Fruit fly (Drosophila melanogaster) whole organism, adult: ENCODE data around the gene CheA75a.

Experiments used
- CG11617 ChIP-seq: fragments of 200-800 bp; sonication (Bioruptor generic); optimal IDR thresholded peaks from 2 replicates; lab custom pipeline; 2017; ENCODE audit warnings: mild to moderate bottlenecking, missing biosample characterization, missing genetic modification reagents, missing genetic modification characterization
- CG12768 ChIP-seq: fragments of 200-800 bp; sonication (Bioruptor generic); optimal IDR thresholded peaks from 2 replicates; lab custom pipeline; 2017; ENCODE audit warnings: missing biosample characterization, missing genetic modification characterization, mild to moderate bottlenecking, moderate library complexity, missing genetic modification reagents
- CG14711 ChIP-seq: fragments of 200-800 bp; sonication (Bioruptor generic); optimal IDR thresholded peaks from 2 replicates; lab custom pipeline; 2018; ENCODE audit warnings: missing biosample characterization, mild to moderate bottlenecking, missing genetic modification characterization, moderate library complexity
- CG1620 ChIP-seq: fragments of 200-800 bp; sonication (Bioruptor generic); optimal IDR thresholded peaks from 2 replicates; lab custom pipeline; 2016; ENCODE audit warnings: missing biosample characterization, missing genetic modification characterization
- CG33017 ChIP-seq: fragments of 200-800 bp; sonication (Bioruptor generic); optimal IDR thresholded peaks from 2 replicates; lab custom pipeline; 2018; ENCODE audit warnings: missing biosample characterization, mild to moderate bottlenecking, missing genetic modification characterization, moderate library complexity
- CG5204 ChIP-seq: fragments of 200-800 bp; sonication (Bioruptor generic); optimal IDR thresholded peaks from 2 replicates; lab custom pipeline; 2016; ENCODE audit warnings: missing biosample characterization, missing genetic modification characterization
- CG7045 ChIP-seq: fragments of 200-800 bp; sonication (Bioruptor generic); optimal IDR thresholded peaks from 2 replicates; lab custom pipeline; 2017; ENCODE audit warnings: missing biosample characterization, mild to moderate bottlenecking, missing genetic modification characterization
- CG7101 ChIP-seq: fragments of 200-800 bp; sonication (Bioruptor generic); optimal IDR thresholded peaks from 2 replicates; lab custom pipeline; 2018; ENCODE audit warnings: missing biosample characterization, mild to moderate bottlenecking, missing genetic modification characterization, moderate library complexity
- Clk ChIP-seq: fragments of 200-800 bp; sonication (Bioruptor generic); optimal IDR thresholded peaks from 2 replicates; lab custom pipeline; 2017; ENCODE audit warnings: missing biosample characterization, missing genetic modification characterization
- Crg-1 ChIP-seq: fragments of 200-800 bp; sonication (Bioruptor generic); optimal IDR thresholded peaks from 2 replicates; lab custom pipeline; 2016; ENCODE audit warnings: missing biosample characterization, missing genetic modification characterization
- Hr96 ChIP-seq: fragments of 200-800 bp; sonication (Bioruptor generic); optimal IDR thresholded peaks from 2 replicates; lab custom pipeline; 2016; ENCODE audit warnings: missing biosample characterization, missing genetic modification characterization
- Mnt ChIP-seq: fragments of 200-800 bp; sonication (Bioruptor generic); optimal IDR thresholded peaks from 2 replicates; lab custom pipeline; 2016; ENCODE audit warnings: missing biosample characterization, mild to moderate bottlenecking, missing genetic modification characterization
- bab1 ChIP-seq: fragments of 200-800 bp; sonication (Bioruptor generic); optimal IDR thresholded peaks from 3 replicates; lab custom pipeline; 2019; ENCODE audit warnings: missing biosample characterization, mild to moderate bottlenecking, missing genetic modification characterization, moderate library complexity
- cic ChIP-seq: fragments of 200-800 bp; sonication (Bioruptor generic); optimal IDR thresholded peaks from 2 replicates; lab custom pipeline; 2017; ENCODE audit warnings: missing biosample characterization, mild to moderate bottlenecking, missing genetic modification characterization, moderate library complexity
- cnc ChIP-seq, 2 experiments: fragments of >200 bp; optimal IDR thresholded peaks; 2 replicates each; lab custom pipeline; 2017
- kay ChIP-seq: fragments of 200-800 bp; sonication (Bioruptor generic); peaks from one replicate; lab custom pipeline; 2016; ENCODE audit warnings: missing biosample characterization, missing genetic modification characterization, borderline replicate concordance
- ovo ChIP-seq: fragments of 200-800 bp; sonication (Bioruptor generic); optimal IDR thresholded peaks from 2 replicates; lab custom pipeline; 2016; ENCODE audit warnings: missing biosample characterization, missing genetic modification characterization
- pad ChIP-seq: fragments of 200-800 bp; sonication (Bioruptor generic); optimal IDR thresholded peaks from 3 replicates; lab custom pipeline; 2017; ENCODE audit warnings: missing biosample characterization, missing genetic modification characterization, mild to moderate bottlenecking, moderate library complexity, missing genetic modification reagents
- tj ChIP-seq: fragments of 200-800 bp; sonication (Bioruptor generic); optimal IDR thresholded peaks from 3 replicates; lab custom pipeline; 2017; ENCODE audit warnings: missing biosample characterization, mild to moderate bottlenecking, missing genetic modification characterization, moderate library complexity
- toe ChIP-seq: fragments of 200-800 bp; sonication (Bioruptor generic); optimal IDR thresholded peaks from 2 replicates; lab custom pipeline; 2016; ENCODE audit warnings: missing biosample characterization, missing genetic modification characterization

The CheA75a gene

DNA sequence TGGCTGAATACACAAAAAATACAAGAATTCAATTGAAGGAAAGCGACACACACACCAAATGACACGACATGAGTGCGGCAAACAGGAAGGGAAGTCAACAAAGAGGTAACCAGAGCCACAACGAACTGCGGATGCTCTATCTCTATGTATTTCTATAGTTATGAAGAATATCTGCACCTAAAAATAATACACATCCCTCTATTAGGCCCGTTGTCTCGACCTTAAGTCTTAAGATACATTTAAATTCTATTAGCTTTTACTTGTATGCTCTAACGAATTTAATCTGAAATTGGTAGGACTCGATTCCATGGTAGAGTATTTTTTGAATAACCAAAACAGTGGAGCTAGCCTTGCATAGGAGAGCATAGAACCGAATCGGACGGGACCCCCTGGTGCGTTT is 29.3 kb downstream of the CheA75a start:
- TF ChIP-seq CG5204 (GFP tag; lab: Kevin White, UChicago) (no peak), CG14711 (tag; lab: Kevin White, UChicago) (no peak), ovo (no peak), cnc (optimal IDR thresholded peaks at IDR 0.05; lab: Kevin White, UChicago) (no peak), bab1 (GFP tag; lab: Kevin White, UChicago) (no peak), CG11617 (no peak), Crg-1 (GFP tag; lab: Kevin White, UChicago) (no peak), Mnt (GFP tag; lab: Kevin White, UChicago) (no peak)

dm6 chr3L:18289993-18290727 is 38.3 kb downstream of the CheA75a start:
- TF ChIP-seq CG5204 (GFP tag; lab: Kevin White, UChicago) = no peak
- no peak for TF ChIP-seq cic (GFP tag; lab: Kevin White, UChicago)
- no peak for TF ChIP-seq bab1 (GFP tag; lab: Kevin White, UChicago)
- TF ChIP-seq tj (GFP tag; lab: Kevin White, UChicago) = no peak
- no peak for TF ChIP-seq Clk (GFP tag; lab: Kevin White, UChicago)
- no peak for TF ChIP-seq CG11617
- TF ChIP-seq toe (GFP tag; lab: Kevin White, UChicago) = no peak
- no peak for TF ChIP-seq CG7045
- no peak for TF ChIP-seq pad (GFP tag; lab: Kevin White, UChicago)
- no peak for TF ChIP-seq kay (GFP tag; lab: Kevin White, UChicago)
- no peak for TF ChIP-seq Hr96 (GFP tag; lab: Kevin White, UChicago)
- TF ChIP-seq CG1620 (GFP tag; lab: Kevin White, UChicago) = no peak
- no peak for TF ChIP-seq Mnt (GFP tag; lab: Kevin White, UChicago)
- TF ChIP-seq Crg-1 (GFP tag; lab: Kevin White, UChicago) = no peak
- no peak for TF ChIP-seq CG14711 (tag; lab: Kevin White, UChicago)
- TF ChIP-seq CG12768 = no peak
- TF ChIP-seq cnc (optimal IDR thresholded peaks at IDR 0.05; lab: Kevin White, UChicago) = no peak
- TF ChIP-seq ovo = no peak
- TF ChIP-seq CG7101 (tag; lab: Kevin White, UChicago) = no peak
- no peak for TF ChIP-seq CG33017

- TF ChIP-seq kay (GFP tag; lab: Kevin White, UChicago) = no peak
- no peak for TF ChIP-seq bab1 (GFP tag; lab: Kevin White, UChicago)
- TF ChIP-seq cnc (optimal IDR thresholded peaks at IDR 0.05; lab: Kevin White, UChicago) = no peak
- no peak for TF ChIP-seq pad (GFP tag; lab: Kevin White, UChicago)
- no peak for TF ChIP-seq CG5204 (GFP tag; lab: Kevin White, UChicago)
- no peak for TF ChIP-seq Mnt (GFP tag; lab: Kevin White, UChicago)
- TF ChIP-seq CG12768 = no peak
- no peak for TF ChIP-seq CG11617
- no peak for TF ChIP-seq CG1620 (GFP tag; lab: Kevin White, UChicago)
- TF ChIP-seq Clk (GFP tag; lab: Kevin White, UChicago) = no peak
- no peak for TF ChIP-seq CG7045
- no peak for TF ChIP-seq Hr96 (GFP tag; lab: Kevin White, UChicago)
- TF ChIP-seq CG14711 (tag; lab: Kevin White, UChicago) = no peak
- no peak for TF ChIP-seq Crg-1 (GFP tag; lab: Kevin White, UChicago)
- no peak for TF ChIP-seq CG33017
- TF ChIP-seq CG7101 (tag; lab: Kevin White, UChicago) = no peak
- TF ChIP-seq ovo = no peak
- no peak for TF ChIP-seq tj (GFP tag; lab: Kevin White, UChicago)
Measured at dm6 chr3L:18294212-18294944, 42.5 kb downstream of the CheA75a start, which contains the start of gene CG5103. TSS of gene CG5103 (minus strand) at chr3L:18294262.

DNA sequence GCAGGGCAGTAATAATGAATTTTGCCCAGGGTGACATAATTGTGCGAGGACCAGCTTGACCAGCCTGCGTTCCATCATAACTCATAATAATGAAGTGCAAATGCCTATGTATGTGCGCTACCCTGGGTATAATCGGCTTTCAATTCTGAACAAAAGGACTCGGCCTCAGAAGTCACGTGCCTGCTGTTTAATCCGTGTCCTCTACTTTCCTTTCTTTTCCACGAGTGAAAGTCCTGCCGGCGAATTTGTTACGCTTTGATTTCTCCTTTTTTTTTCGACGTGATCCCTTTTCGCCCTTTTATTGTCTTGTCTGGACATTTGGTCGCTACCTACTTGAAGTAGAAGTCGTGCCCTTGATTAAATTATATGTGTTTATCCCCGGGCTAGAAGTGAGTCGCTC is 44.6 kb downstream of the CheA75a start:
- TF ChIP-seq cic (GFP tag; lab: Kevin White, UChicago) (no peak), CG12768 (no peak), CG33017 (no peak)

dm6 chr3L:18297328-18297727 is 45.4 kb downstream of the CheA75a start:
- TF ChIP-seq CG11617 (no peak), Crg-1 (GFP tag; lab: Kevin White, UChicago) (no peak), toe (GFP tag; lab: Kevin White, UChicago) (no peak), CG12768 (no peak), CG33017 (no peak), Clk (GFP tag; lab: Kevin White, UChicago) (no peak), CG14711 (tag; lab: Kevin White, UChicago) (no peak), cic (GFP tag; lab: Kevin White, UChicago) (no peak), tj (GFP tag; lab: Kevin White, UChicago) (no peak), bab1 (GFP tag; lab: Kevin White, UChicago) (no peak), cnc (optimal IDR thresholded peaks at IDR 0.05; lab: Kevin White, UChicago) (no peak), CG7101 (tag; lab: Kevin White, UChicago) (no peak), Mnt (GFP tag; lab: Kevin White, UChicago) (no peak), CG1620 (GFP tag; lab: Kevin White, UChicago) (no peak), CG7045 (no peak), ovo (no peak), pad (GFP tag; lab: Kevin White, UChicago) (no peak)

dm6 chr3L:18301160-18301559 is 49.3 kb downstream of the CheA75a start, which contains the start of gene CG13700:
TSS of gene CG13700 (minus strand) at chr3L:18301260.
- no peak for TF ChIP-seq Hr96 (GFP tag; lab: Kevin White, UChicago)
- TF ChIP-seq cnc (optimal IDR thresholded peaks at IDR 0.05; lab: Kevin White, UChicago) = no peak
- TF ChIP-seq CG7101 (tag; lab: Kevin White, UChicago) = no peak
- no peak for TF ChIP-seq kay (GFP tag; lab: Kevin White, UChicago)
- TF ChIP-seq CG12768 = no peak
- TF ChIP-seq Mnt (GFP tag; lab: Kevin White, UChicago) = no peak
- no peak for TF ChIP-seq CG5204 (GFP tag; lab: Kevin White, UChicago)
- no peak for TF ChIP-seq CG14711 (tag; lab: Kevin White, UChicago)
- TF ChIP-seq CG7045 = no peak
- no peak for TF ChIP-seq Clk (GFP tag; lab: Kevin White, UChicago)
